Worm (Caenorhabditis elegans): Measurements from ENCODE around the gene rpl-10.

DNA sequence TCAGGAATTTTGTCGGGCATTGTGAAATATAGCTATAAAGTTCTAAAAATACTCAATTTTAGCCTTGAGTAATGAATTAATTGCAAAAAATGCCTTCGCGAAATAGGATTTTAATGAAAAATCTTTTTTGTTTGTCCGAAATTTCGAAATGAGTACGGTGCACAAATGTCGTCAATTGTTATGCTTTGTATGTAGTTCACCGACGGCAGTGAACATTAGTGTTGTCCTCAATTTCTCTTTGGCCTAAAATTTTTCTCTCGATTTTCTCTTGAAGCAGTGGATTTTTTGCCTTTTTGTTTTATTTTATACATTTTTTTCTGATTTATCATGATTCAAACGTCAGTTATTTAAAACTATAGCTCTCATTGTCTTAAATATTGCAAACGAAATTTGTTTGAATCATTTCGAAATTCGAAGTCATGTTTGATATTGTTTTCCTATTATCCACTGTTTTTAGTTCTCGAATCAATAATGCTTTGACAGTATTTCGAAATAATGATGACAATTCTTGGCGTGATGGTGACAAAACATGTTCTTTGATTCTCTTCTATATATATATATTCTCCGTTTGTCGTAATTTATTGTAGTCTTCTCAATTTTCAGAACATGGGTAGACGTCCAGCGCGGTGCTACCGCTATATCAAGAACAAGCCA is at the start of gene rpl-10, which contains the start of gene ints-11:
- TF ChIP-seq ama-1 (optimal IDR thresholded peaks at IDR 0.05) = no peak
- TF ChIP-seq ets-7 (tag; optimal IDR thresholded peaks at IDR 0.05) = no peak
- TF ChIP-seq sea-1 (GFP tag; conservative IDR thresholded peaks at IDR 0.05) = no peak
- TF ChIP-seq pes-1 (GFP tag; IDR thresholded peaks at IDR 0.05) = no peak

Data from whole organism, early embryonic.